Fruit fly (Drosophila melanogaster) whole organism, prepupa: ENCODE results near the gene meep.

Experiments
- Blimp-1 ChIP-seq: fragments of 200-800 bp; sonication (Bioruptor generic); optimal IDR thresholded peaks from 3 replicates; lab custom pipeline; 2017; ENCODE audit warnings: missing biosample characterization, missing genetic modification characterization, mild to moderate bottlenecking, moderate library complexity, missing genetic modification reagents
- CG10669 ChIP-seq: fragments of 200-800 bp; sonication (Bioruptor generic); optimal IDR thresholded peaks from 3 replicates; lab custom pipeline; 2018; ENCODE audit warnings: missing biosample characterization, mild to moderate bottlenecking, missing genetic modification characterization, moderate library complexity
- CG11294 ChIP-seq: fragments of 200-800 bp; sonication (Bioruptor generic); IDR thresholded peaks from 2 replicates; pipeline ENCODE4 v1.3.6; 2022; ENCODE audit warnings: missing biosample characterization, missing genetic modification characterization
- CG11762 ChIP-seq: fragments of 200-800 bp; sonication (Bioruptor generic); optimal IDR thresholded peaks from 3 replicates; lab custom pipeline; 2016; ENCODE audit warnings: missing biosample characterization, missing genetic modification characterization; ENCODE audit not compliant: insufficient read depth
- CG3032 ChIP-seq: fragments of 200-800 bp; optimal IDR thresholded peaks from 2 replicates; lab custom pipeline; 2019; ENCODE audit warnings: missing biosample characterization, mild to moderate bottlenecking, missing genetic modification characterization, moderate library complexity
- CG32006 ChIP-seq: fragments of 200-800 bp; sonication (Bioruptor generic); optimal IDR thresholded peaks from 3 replicates; lab custom pipeline; 2017; ENCODE audit warnings: missing biosample characterization, mild to moderate bottlenecking, missing genetic modification characterization
- CG34406 ChIP-seq: fragments of 200-800 bp; sonication (Bioruptor generic); optimal IDR thresholded peaks from 3 replicates; lab custom pipeline; 2016; ENCODE audit warnings: missing biosample characterization, missing genetic modification characterization
- CG4318 ChIP-seq: fragments of 200-800 bp; sonication (Bioruptor generic); optimal IDR thresholded peaks from 3 replicates; lab custom pipeline; 2017; ENCODE audit warnings: missing biosample characterization, mild to moderate bottlenecking, missing genetic modification characterization
- CG6276 ChIP-seq: fragments of 200-800 bp; sonication (Bioruptor generic); optimal IDR thresholded peaks from 2 replicates; lab custom pipeline; 2017; ENCODE audit warnings: missing biosample characterization, mild to moderate bottlenecking, missing genetic modification characterization
- CG6792 ChIP-seq: fragments of 200-800 bp; sonication (Bioruptor generic); optimal IDR thresholded peaks from 3 replicates; lab custom pipeline; 2016; ENCODE audit warnings: missing biosample characterization, missing genetic modification characterization
- CG6808 ChIP-seq: fragments of 200-800 bp; sonication (Bioruptor generic); optimal IDR thresholded peaks from 3 replicates; lab custom pipeline; 2017; ENCODE audit warnings: missing biosample characterization, missing genetic modification characterization, mild to moderate bottlenecking, moderate library complexity, missing genetic modification reagents
- CG6854 ChIP-seq: fragments of 200-800 bp; sonication (Bioruptor generic); optimal IDR thresholded peaks from 2 replicates; lab custom pipeline; 2017; ENCODE audit warnings: missing biosample characterization, mild to moderate bottlenecking, missing genetic modification characterization
- CG7368 ChIP-seq: fragments of 200-800 bp; sonication (Bioruptor generic); optimal IDR thresholded peaks from 3 replicates; lab custom pipeline; 2016; ENCODE audit warnings: missing biosample characterization, missing genetic modification characterization
- CG8119 ChIP-seq: fragments of 200-800 bp; sonication (Bioruptor generic); IDR thresholded peaks from 3 replicates; pipeline ENCODE4 v1.3.6; 2022; ENCODE audit warnings: missing biosample characterization, missing genetic modification characterization
- CG8319 ChIP-seq: fragments of 200-800 bp; sonication (Bioruptor generic); optimal IDR thresholded peaks from 3 replicates; lab custom pipeline; 2016; ENCODE audit warnings: missing biosample characterization, missing genetic modification characterization
- Eip75B ChIP-seq: fragments of 200-800 bp; sonication (Bioruptor generic); optimal IDR thresholded peaks from 3 replicates; lab custom pipeline; 2016; ENCODE audit warnings: missing biosample characterization, missing genetic modification characterization
- Eip78C ChIP-seq: fragments of 200-800 bp; sonication (Bioruptor generic); peaks from one replicate; lab custom pipeline; 2016; ENCODE audit warnings: missing biosample characterization, missing genetic modification characterization
- Eip93F ChIP-seq: fragments of 200-800 bp; sonication (Bioruptor generic); optimal IDR thresholded peaks from 2 replicates; lab custom pipeline; 2016; ENCODE audit warnings: missing biosample characterization, mild to moderate bottlenecking, missing genetic modification characterization
- Gug ChIP-seq: fragments of 200-800 bp; sonication (Bioruptor generic); IDR thresholded peaks from 2 replicates; pipeline ENCODE4 v1.3.6; 2022; ENCODE audit warnings: missing biosample characterization, missing genetic modification characterization
- Hr38 ChIP-seq: sonication (Bioruptor generic); optimal IDR thresholded peaks from 2 replicates; lab custom pipeline; 2016; ENCODE audit warnings: missing biosample characterization, missing genetic modification characterization
- Smox ChIP-seq: fragments of 200-800 bp; sonication (Bioruptor generic); optimal IDR thresholded peaks from 3 replicates; lab custom pipeline; 2016; ENCODE audit warnings: missing biosample characterization, missing genetic modification characterization
- Sox102F ChIP-seq: fragments of 200-800 bp; sonication (Bioruptor generic); optimal IDR thresholded peaks from 2 replicates; lab custom pipeline; 2016; ENCODE audit warnings: missing biosample characterization, mild to moderate bottlenecking, missing genetic modification characterization
- Sox14 ChIP-seq: fragments of 200-800 bp; sonication (Bioruptor generic); optimal IDR thresholded peaks from 3 replicates; lab custom pipeline; 2016; ENCODE audit warnings: missing biosample characterization, missing genetic modification characterization
- Sox15 ChIP-seq: fragments of 200-800 bp; sonication (Bioruptor generic); optimal IDR thresholded peaks from 3 replicates; lab custom pipeline; 2016; ENCODE audit warnings: missing biosample characterization, missing genetic modification characterization
- achi ChIP-seq: fragments of 200-800 bp; sonication (Bioruptor generic); optimal IDR thresholded peaks from 3 replicates; lab custom pipeline; 2016; ENCODE audit warnings: missing biosample characterization, missing genetic modification characterization
- acj6 ChIP-seq: fragments of 200-800 bp; sonication (Bioruptor generic); optimal IDR thresholded peaks from 3 replicates; lab custom pipeline; 2016; ENCODE audit warnings: missing biosample characterization, missing genetic modification characterization
- dac ChIP-seq: fragments of 200-800 bp; sonication (Bioruptor generic); optimal IDR thresholded peaks from 2 replicates; lab custom pipeline; 2017; ENCODE audit warnings: missing biosample characterization, mild to moderate bottlenecking, missing genetic modification characterization
- dsx ChIP-seq: fragments of 200-800 bp; optimal IDR thresholded peaks from 3 replicates; lab custom pipeline; 2019; ENCODE audit warnings: missing biosample characterization, mild to moderate bottlenecking, missing genetic modification characterization, moderate library complexity; ENCODE audit not compliant: poor library complexity, severe bottlenecking
- eg ChIP-seq: fragments of 200-800 bp; sonication (Bioruptor generic); IDR thresholded peaks from 3 replicates; pipeline ENCODE4 v1.3.6; 2022; ENCODE audit warnings: missing biosample characterization, missing genetic modification characterization
- fkh ChIP-seq: fragments of 200-800 bp; sonication (Bioruptor generic); optimal IDR thresholded peaks from 3 replicates; lab custom pipeline; 2017; ENCODE audit warnings: missing biosample characterization, mild to moderate bottlenecking, missing genetic modification characterization, moderate library complexity
- net ChIP-seq: fragments of 200-800 bp; sonication (Bioruptor generic); optimal IDR thresholded peaks from 3 replicates; lab custom pipeline; 2016; ENCODE audit warnings: missing biosample characterization, missing genetic modification characterization
- pdm3 ChIP-seq: fragments of 200-800 bp; sonication (Bioruptor generic); optimal IDR thresholded peaks from 3 replicates; lab custom pipeline; 2016; ENCODE audit warnings: missing biosample characterization, missing genetic modification characterization
- salr ChIP-seq, 2 experiments: fragments of 200-800 bp; sonication (Bioruptor generic); optimal IDR thresholded peaks; 3 replicates each; lab custom pipeline; 2016 to 2018; ENCODE audit warnings: missing biosample characterization in 2 of 2, missing genetic modification characterization in 2 of 2, mild to moderate bottlenecking in 1 of 2
- spab ChIP-seq: fragments of 200-800 bp; sonication (Bioruptor generic); optimal IDR thresholded peaks from 2 replicates; lab custom pipeline; 2017; ENCODE audit warnings: missing biosample characterization, mild to moderate bottlenecking, missing genetic modification characterization, missing genetic modification reagents
- ss ChIP-seq, 2 experiments: fragments of 200-800 bp; sonication (Bioruptor generic); optimal IDR thresholded peaks; 2 replicates in 1 of 2; 3 replicates in 1 of 2; lab custom pipeline; 2017 to 2018; ENCODE audit warnings: mild to moderate bottlenecking in 2 of 2, missing biosample characterization in 2 of 2, missing genetic modification characterization in 2 of 2, moderate library complexity in 1 of 2
- svp ChIP-seq: fragments of 200-800 bp; sonication (Bioruptor generic); peaks from one replicate; lab custom pipeline; 2016; ENCODE audit warnings: missing biosample characterization, missing genetic modification characterization
- vri ChIP-seq: fragments of 200-800 bp; sonication (Bioruptor generic); optimal IDR thresholded peaks from 3 replicates; lab custom pipeline; 2016; ENCODE audit warnings: missing biosample characterization, mild to moderate bottlenecking, missing genetic modification characterization

meep gene

dm6 chr3L:1200357-1201051 is 2.3 kb downstream of the meep start, which contains the start of gene mwh (continued):
- TF ChIP-seq Eip93F (GFP tag; lab: Kevin White, UChicago) (no peak), dsx (no peak), Eip75B (GFP tag; lab: Kevin White, UChicago) (no peak), Sox14 (GFP tag; lab: Kevin White, UChicago) (no peak), Blimp-1 (GFP tag; lab: Kevin White, UChicago) (no peak), CG34406 (GFP tag; lab: Kevin White, UChicago) (no peak), CG32006 (GFP tag; lab: Kevin White, UChicago) (peak; percentile 86), Smox (GFP tag; lab: Kevin White, UChicago) (no peak), CG8119 (GFP tag; lab: Robert Waterston, UW) (0 out of 3 replicates have a peak, but pooled peaks have one; percentile 31), CG6276 (GFP tag; lab: Kevin White, UChicago) (peak; percentile 4), achi (GFP tag; lab: Kevin White, UChicago) (no peak), vri (GFP tag; lab: Kevin White, UChicago) (no peak), CG11762 (no peak), CG10669 (no peak)
- TF ChIP-seq, all 60 proteins: peak for 10

dm6 chr3L:1195868-1196552 is 6.8 kb downstream of the meep start, which contains the start of gene Aplip1:
Gene Aplip1 (plus strand): TSS chr3L:1196317.
- TF ChIP-seq CG4318 (GFP tag; lab: Kevin White, UChicago) (no peak), CG11762 (no peak), CG6808 (GFP tag; lab: Kevin White, UChicago) (no peak), CG11294 (GFP tag; lab: Robert Waterston, UW) (no peak), svp (GFP tag; lab: Kevin White, UChicago) (peak; percentile 66), Sox15 (GFP tag; lab: Kevin White, UChicago) (no peak), CG7368 (GFP tag; lab: Kevin White, UChicago) (no peak), spab (GFP tag; lab: Kevin White, UChicago) (no peak), Gug (GFP tag; lab: Robert Waterston, UW) (no peak), ss (GFP tag; optimal IDR thresholded peaks at IDR 0.05; lab: Kevin White, UChicago) (peak in 1 of 2 experiments; percentile 1), Eip78C (GFP tag; lab: Kevin White, UChicago) (peak; percentile 47), CG6854 (GFP tag; lab: Kevin White, UChicago) (no peak), CG32006 (GFP tag; lab: Kevin White, UChicago) (no peak), dac (GFP tag; lab: Kevin White, UChicago) (no peak), CG3032 (no peak), acj6 (GFP tag; lab: Kevin White, UChicago) (no peak), salr (GFP tag; optimal IDR thresholded peaks at IDR 0.05; lab: Kevin White, UChicago) (no peak), Sox102F (GFP tag; lab: Kevin White, UChicago) (no peak), fkh (no peak), Hr38 (GFP tag; lab: Kevin White, UChicago) (no peak), Sox14 (GFP tag; lab: Kevin White, UChicago) (no peak), achi (GFP tag; lab: Kevin White, UChicago) (peak; percentile 54), CG6792 (GFP tag; lab: Kevin White, UChicago) (no peak), pdm3 (GFP tag; lab: Kevin White, UChicago) (no peak), CG8319 (GFP tag; lab: Kevin White, UChicago) (no peak), eg (GFP tag; lab: Robert Waterston, UW) (no peak), Eip93F (GFP tag; lab: Kevin White, UChicago) (no peak), net (GFP tag; lab: Kevin White, UChicago) (no peak)
